Fruit fly (Drosophila melanogaster) whole organism, embryonic: Measurements from ENCODE around the gene CG32036.

Experiments used
- CG10209 ChIP-seq: fragments of 200-800 bp; sonication (Bioruptor generic); optimal IDR thresholded peaks from 3 replicates; lab custom pipeline; 2017; ENCODE audit warnings: missing biosample characterization, mild to moderate bottlenecking, missing genetic modification characterization, missing genetic modification reagents
- CG10543 ChIP-seq: fragments of 200-800 bp; sonication (Bioruptor generic); optimal IDR thresholded peaks from 3 replicates; lab custom pipeline; 2017; ENCODE audit warnings: missing biosample characterization, mild to moderate bottlenecking, missing genetic modification characterization, moderate library complexity
- CG11085 ChIP-seq: fragments of 200-800 bp; sonication (Bioruptor generic); IDR thresholded peaks from 2 replicates; pipeline ENCODE4 v1.3.6; 2022; ENCODE audit warnings: missing biosample characterization, missing genetic modification characterization
- CG13287 ChIP-seq: fragments of 200-800 bp; sonication (Bioruptor generic); IDR thresholded peaks from 2 replicates; pipeline ENCODE4 v1.3.6; 2022; ENCODE audit warnings: missing biosample characterization, missing genetic modification characterization; ENCODE audit not compliant: partially characterized antibody
- CG15011 ChIP-seq: fragments of 200-800 bp; sonication (Bioruptor generic); optimal IDR thresholded peaks from 3 replicates; lab custom pipeline; 2018; ENCODE audit warnings: missing biosample characterization, mild to moderate bottlenecking, missing genetic modification characterization
- CG15479 ChIP-seq: fragments of 200-800 bp; sonication (Bioruptor generic); optimal IDR thresholded peaks from 3 replicates; lab custom pipeline; 2019; ENCODE audit warnings: missing biosample characterization, mild to moderate bottlenecking, missing genetic modification characterization, moderate library complexity
- CG15696 ChIP-seq: fragments of 200-800 bp; sonication (Bioruptor generic); optimal IDR thresholded peaks from 2 replicates; lab custom pipeline; 2019; ENCODE audit warnings: missing biosample characterization, mild to moderate bottlenecking, missing genetic modification characterization, moderate library complexity
- CG1647 ChIP-seq: fragments of 200-800 bp; sonication (Bioruptor generic); optimal IDR thresholded peaks from 3 replicates; lab custom pipeline; 2016; ENCODE audit warnings: missing biosample characterization, missing genetic modification characterization
- CG1792 ChIP-seq: fragments of 200-800 bp; sonication (Bioruptor generic); optimal IDR thresholded peaks from 2 replicates; lab custom pipeline; 2016; ENCODE audit warnings: missing biosample characterization, missing genetic modification characterization
- CG2116 ChIP-seq: fragments of 200-800 bp; sonication (Bioruptor generic); optimal IDR thresholded peaks from 3 replicates; lab custom pipeline; 2018; ENCODE audit warnings: missing biosample characterization, mild to moderate bottlenecking, missing genetic modification characterization
- CG2712 ChIP-seq: fragments of 200-800 bp; optimal IDR thresholded peaks from 3 replicates; lab custom pipeline; 2019; ENCODE audit warnings: missing biosample characterization, mild to moderate bottlenecking, missing genetic modification characterization, moderate library complexity
- CG30020 ChIP-seq: fragments of 200-800 bp; optimal IDR thresholded peaks from 2 replicates; lab custom pipeline; 2019; ENCODE audit warnings: missing biosample characterization, mild to moderate bottlenecking, missing genetic modification characterization, moderate library complexity
- CG34376 ChIP-seq: fragments of 200-800 bp; sonication (Bioruptor generic); optimal IDR thresholded peaks from 2 replicates; lab custom pipeline; 2018; ENCODE audit warnings: missing biosample characterization, mild to moderate bottlenecking, missing genetic modification characterization
- CG6765 ChIP-seq: fragments of 200-800 bp; sonication (Bioruptor generic); optimal IDR thresholded peaks from 3 replicates; lab custom pipeline; 2017; ENCODE audit warnings: missing biosample characterization, mild to moderate bottlenecking, missing genetic modification characterization
- CG7357 ChIP-seq: fragments of 200-800 bp; sonication (Bioruptor generic); IDR thresholded peaks from 3 replicates; pipeline ENCODE4 v1.3.6; 2022; ENCODE audit warnings: missing biosample characterization, missing genetic modification characterization
- CG8290 ChIP-seq, 3 experiments: fragments of 200-800 bp; sonication (Bioruptor generic); optimal IDR thresholded peaks; 2 replicates each; lab custom pipeline; 2016 to 2019; ENCODE audit warnings: missing biosample characterization in 3 of 3, missing genetic modification characterization in 3 of 3, mild to moderate bottlenecking in 2 of 3, moderate library complexity in 1 of 3
- CG9437 ChIP-seq: fragments of 200-800 bp; sonication (Bioruptor generic); optimal IDR thresholded peaks from 2 replicates; lab custom pipeline; 2018; ENCODE audit warnings: missing biosample characterization, mild to moderate bottlenecking, missing genetic modification characterization
- CG9797 ChIP-seq: fragments of 200-800 bp; sonication (Bioruptor generic); optimal IDR thresholded peaks from 3 replicates; lab custom pipeline; 2018; ENCODE audit warnings: missing biosample characterization, mild to moderate bottlenecking, missing genetic modification characterization
- D19B ChIP-seq: fragments of 200-800 bp; sonication (Bioruptor generic); optimal IDR thresholded peaks from 2 replicates; lab custom pipeline; 2017; ENCODE audit warnings: missing biosample characterization, mild to moderate bottlenecking, missing genetic modification characterization
- Deaf1 ChIP-seq: fragments of 200-800 bp; optimal IDR thresholded peaks from 3 replicates; lab custom pipeline; 2019; ENCODE audit warnings: missing biosample characterization, mild to moderate bottlenecking, missing genetic modification characterization, moderate library complexity
- Max ChIP-seq: fragments of 200-800 bp; sonication (Bioruptor generic); optimal IDR thresholded peaks from 2 replicates; lab custom pipeline; 2016; ENCODE audit warnings: missing biosample characterization, mild to moderate bottlenecking, missing genetic modification characterization
- Med ChIP-seq: fragments of 200-800 bp; sonication (Bioruptor generic); peaks from one replicate; lab custom pipeline; 2016; ENCODE audit warnings: missing biosample characterization, missing genetic modification characterization, mild to moderate bottlenecking, inconsistent platforms, moderate library complexity
- Pdp1 ChIP-seq, 2 experiments: fragments of 200-800 bp; sonication (Bioruptor generic); optimal IDR thresholded peaks; 3 replicates each; lab custom pipeline; 2016; ENCODE audit warnings: missing biosample characterization in 2 of 2, missing genetic modification characterization in 2 of 2, mild to moderate bottlenecking in 1 of 2, moderate library complexity in 1 of 2
- Sry-β ChIP-seq: fragments of 200-800 bp; sonication (Bioruptor generic); optimal IDR thresholded peaks from 2 replicates; lab custom pipeline; 2018; ENCODE audit warnings: missing biosample characterization, mild to moderate bottlenecking, missing genetic modification characterization, moderate library complexity
- Stat92E ChIP-seq, 3 experiments: fragments of >200 bp in 2 of 3; fragments of 200-800 bp in 1 of 3; sonication (Bioruptor generic) in 1 of 3; optimal IDR thresholded peaks; 2 replicates each; lab custom pipeline; 2017 to 2019; ENCODE audit warnings: missing biosample characterization in 3 of 3, missing genetic modification characterization in 3 of 3, mild to moderate bottlenecking in 1 of 3, moderate library complexity in 1 of 3
- al ChIP-seq: fragments of 200-800 bp; sonication (Bioruptor generic); IDR thresholded peaks from 2 replicates; pipeline ENCODE4 v1.3.6; 2022; ENCODE audit warnings: missing biosample characterization, missing genetic modification characterization
- chinmo ChIP-seq: fragments of 200-800 bp; sonication (Bioruptor generic); IDR thresholded peaks from 4 replicates; pipeline ENCODE4 v1.3.6; 2022; ENCODE audit warnings: missing biosample characterization, missing genetic modification characterization; ENCODE audit not compliant: partially characterized antibody
- danr ChIP-seq: fragments of 200-800 bp; sonication (Bioruptor generic); IDR thresholded peaks from 2 replicates; pipeline ENCODE4 v1.3.6; 2022; ENCODE audit warnings: missing biosample characterization, missing genetic modification characterization
- dpn ChIP-seq, 2 experiments: fragments of 200-800 bp; sonication (Bioruptor generic); optimal IDR thresholded peaks; 3 replicates each; lab custom pipeline; 2016; ENCODE audit warnings: missing biosample characterization in 2 of 2, missing genetic modification characterization in 2 of 2
- exex ChIP-seq: fragments of 200-800 bp; sonication (Bioruptor generic); optimal IDR thresholded peaks from 4 replicates; lab custom pipeline; 2018; ENCODE audit warnings: missing biosample characterization, mild to moderate bottlenecking, missing genetic modification characterization, moderate library complexity
- gfzf ChIP-seq: fragments of 200-800 bp; sonication (Bioruptor generic); optimal IDR thresholded peaks from 2 replicates; lab custom pipeline; 2016; ENCODE audit warnings: missing biosample characterization, mild to moderate bottlenecking, missing genetic modification characterization, moderate library complexity
- jigr1 ChIP-seq: fragments of 200-800 bp; sonication (Bioruptor generic); IDR thresholded peaks from 3 replicates; pipeline ENCODE4 v1.3.6; 2022; ENCODE audit warnings: missing biosample characterization, missing genetic modification characterization
- klu ChIP-seq: fragments of 200-800 bp; sonication (Bioruptor generic); IDR thresholded peaks from 2 replicates; pipeline ENCODE4 v1.3.6; 2022; ENCODE audit warnings: missing biosample characterization, missing genetic modification characterization
- maf-S ChIP-seq: fragments of 200-800 bp; sonication (Bioruptor generic); optimal IDR thresholded peaks from 2 replicates; lab custom pipeline; 2016; ENCODE audit warnings: missing biosample characterization, missing genetic modification characterization
- mirr ChIP-seq: fragments of 200-800 bp; sonication (Bioruptor generic); optimal IDR thresholded peaks from 3 replicates; lab custom pipeline; 2018; ENCODE audit warnings: missing biosample characterization, mild to moderate bottlenecking, missing genetic modification characterization
- nau ChIP-seq: fragments of 200-800 bp; sonication (Bioruptor generic); optimal IDR thresholded peaks from 3 replicates; lab custom pipeline; 2017; ENCODE audit warnings: missing biosample characterization, mild to moderate bottlenecking, missing genetic modification characterization, missing genetic modification reagents
- run ChIP-seq: fragments of 200-800 bp; sonication (Bioruptor generic); optimal IDR thresholded peaks from 3 replicates; lab custom pipeline; 2018; ENCODE audit warnings: missing biosample characterization, mild to moderate bottlenecking, missing genetic modification characterization
- sens ChIP-seq: fragments of 200-800 bp; sonication (Bioruptor generic); peaks from one replicate; lab custom pipeline; 2016; ENCODE audit warnings: missing biosample characterization, missing genetic modification characterization
- so ChIP-seq: fragments of 200-800 bp; sonication (Bioruptor generic); IDR thresholded peaks from 3 replicates; pipeline ENCODE4 v1.3.6; 2022; ENCODE audit warnings: missing biosample characterization, missing genetic modification characterization

Gene CG32036

DNA sequence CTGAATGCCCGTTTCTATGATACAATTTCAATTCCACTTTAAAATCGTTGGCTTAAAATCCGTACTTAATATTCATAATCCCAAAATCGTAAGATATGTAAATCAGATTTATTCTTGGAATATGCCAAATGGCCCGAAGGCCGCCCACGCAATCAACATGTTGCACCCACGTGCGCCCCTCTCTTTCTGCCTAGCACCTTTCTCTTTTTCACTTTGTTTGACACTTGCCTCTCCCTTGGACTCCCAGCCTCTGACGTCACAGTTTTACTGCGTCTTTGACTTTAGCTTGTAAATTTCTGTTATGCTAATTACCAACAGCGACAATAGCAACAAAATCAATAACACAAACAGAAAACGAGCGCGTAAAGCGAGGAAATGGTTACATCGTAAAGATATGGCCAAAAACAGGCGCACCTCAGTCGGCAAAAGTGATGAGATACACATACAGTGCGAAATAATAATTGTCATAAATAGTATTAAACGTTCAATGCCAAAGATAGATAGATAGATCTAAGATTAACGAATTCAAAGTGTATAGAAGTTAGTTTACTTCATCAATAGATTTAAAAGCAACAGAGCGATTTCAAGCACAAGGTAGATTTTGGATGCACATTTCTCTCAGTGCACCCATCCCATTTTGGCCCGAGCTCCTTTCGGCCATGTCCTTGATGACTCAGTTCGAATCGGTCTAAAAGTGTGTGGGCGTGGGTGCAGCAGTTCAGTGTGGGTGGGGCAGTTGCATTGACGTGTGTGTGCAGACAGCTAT lies 14.7 kb upstream of the CG32036 start (continued):
- TF ChIP-seq CG15696 (tag; lab: Kevin White, UChicago): no peak
- TF ChIP-seq CG1792: no peak
- TF ChIP-seq dpn (GFP tag; optimal IDR thresholded peaks at IDR 0.05; lab: Kevin White, UChicago): peak in 1 of 2 experiments; percentile 1
- no peak for TF ChIP-seq CG34376 (GFP tag; lab: Kevin White, UChicago)
- no peak for TF ChIP-seq Sry-β (GFP tag; lab: Kevin White, UChicago)
- peak; percentile 14 for TF ChIP-seq CG2712
- no peak for TF ChIP-seq Stat92E (GFP tag; optimal IDR thresholded peaks at IDR 0.05; lab: Kevin White, UChicago)
- TF ChIP-seq CG11085 (GFP tag; lab: Robert Waterston, UW): no peak
- no peak for TF ChIP-seq CG13287
- TF ChIP-seq al: no peak
- no peak for TF ChIP-seq CG9797 (GFP tag; lab: Kevin White, UChicago)
- TF ChIP-seq klu (GFP tag; lab: Robert Waterston, UW): no peak
- TF ChIP-seq danr (GFP tag; lab: Robert Waterston, UW): no peak

DNA sequence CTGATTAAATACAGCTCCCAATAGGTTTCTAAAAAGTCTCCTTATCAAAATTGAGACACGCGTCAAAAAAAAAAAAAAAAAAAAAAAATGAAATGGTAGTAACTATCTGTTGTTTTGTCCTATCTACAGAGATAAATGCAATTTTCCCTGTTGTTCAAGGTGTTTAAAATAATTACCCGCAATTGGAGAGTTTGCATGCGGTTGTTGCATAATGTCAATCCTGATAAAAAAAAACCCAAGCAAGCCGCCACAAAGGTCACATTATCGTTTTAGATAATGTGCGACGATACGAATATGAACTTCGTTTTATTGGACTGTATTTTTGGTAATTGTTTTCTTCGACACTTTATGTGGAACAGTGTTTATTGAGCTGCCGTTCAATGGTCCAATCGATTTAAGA lies 13.8 kb upstream of the CG32036 start:
- TF ChIP-seq chinmo (GFP tag; lab: Robert Waterston, UW): 0 out of 4 replicates have a peak, but pooled peaks have one; percentile 15
- TF ChIP-seq Pdp1 (GFP tag; optimal IDR thresholded peaks at IDR 0.05; lab: Kevin White, UChicago): peak in 1 of 2 experiments; percentile 80
- no peak for TF ChIP-seq CG30020 (tag; lab: Kevin White, UChicago)
- TF ChIP-seq mirr (GFP tag; lab: Kevin White, UChicago): peak; percentile 6
- no peak for TF ChIP-seq gfzf (GFP tag; lab: Kevin White, UChicago)
- TF ChIP-seq exex (tag; lab: Kevin White, UChicago): peak; percentile 14
- no peak for TF ChIP-seq CG7357 (GFP tag; lab: Robert Waterston, UW)

DNA sequence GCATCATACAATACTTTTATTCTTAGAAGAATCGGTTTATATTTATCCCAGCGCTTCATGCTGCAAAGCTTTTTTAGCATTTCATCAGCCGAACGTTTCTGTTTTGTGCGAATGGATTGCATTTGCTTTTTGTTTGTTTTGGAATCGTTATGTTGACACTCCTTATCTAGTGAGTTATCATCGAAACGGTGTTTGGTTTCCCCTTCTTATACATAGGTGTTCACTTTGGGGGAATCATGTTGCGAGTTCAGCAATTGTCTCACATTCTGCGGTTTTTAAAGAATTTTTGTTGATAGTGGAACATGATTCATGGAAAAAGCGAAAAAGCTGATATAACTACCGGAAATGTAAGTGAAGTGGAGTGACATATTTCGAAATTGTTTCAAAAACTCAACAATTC lies 13.3 kb upstream of the CG32036 start:
- TF ChIP-seq Med (peak; percentile 73), gfzf (GFP tag; lab: Kevin White, UChicago) (no peak), CG10209 (GFP tag; lab: Kevin White, UChicago) (no peak), CG15011 (no peak), CG10543 (GFP tag; lab: Kevin White, UChicago) (no peak), D19B (no peak), CG1647 (no peak), CG2116 (GFP tag; lab: Kevin White, UChicago) (no peak), CG8290 (GFP tag; optimal IDR thresholded peaks at IDR 0.05; lab: Kevin White, UChicago) (no peak), CG8290 (tag; optimal IDR thresholded peaks at IDR 0.05; lab: Kevin White, UChicago) (no peak), CG6765 (GFP tag; lab: Kevin White, UChicago) (no peak), run (tag; lab: Kevin White, UChicago) (no peak), so (GFP tag; lab: Robert Waterston, UW) (no peak), jigr1 (no peak), CG9437 (GFP tag; lab: Kevin White, UChicago) (no peak), Deaf1 (tag; lab: Kevin White, UChicago) (no peak), maf-S (GFP tag; lab: Kevin White, UChicago) (no peak), nau (GFP tag; lab: Kevin White, UChicago) (peak; percentile 28), sens (GFP tag; lab: Kevin White, UChicago) (peak; percentile 72), CG15479 (no peak), Max (GFP tag; lab: Kevin White, UChicago) (no peak)
- TF ChIP-seq, all 482 proteins: peak for 3
